Fruit fly (Drosophila melanogaster) whole organism, embryonic: ENCODE measurements around the gene CG4730.
A peak's percentile ranks its signal among the peaks of the same experiment; 100 is the strongest.

Experiments
- Abd-B ChIP-seq: fragments of 200-800 bp; sonication (Bioruptor generic); optimal IDR thresholded peaks from 2 replicates; lab custom pipeline; 2018; ENCODE audit warnings: missing biosample characterization, mild to moderate bottlenecking, missing genetic modification characterization, moderate library complexity
- Blimp-1 ChIP-seq: fragments of 200-800 bp; sonication (Bioruptor generic); optimal IDR thresholded peaks from 3 replicates; lab custom pipeline; 2018; ENCODE audit warnings: missing biosample characterization, missing genetic modification characterization, mild to moderate bottlenecking, moderate library complexity, missing genetic modification reagents
- CG10267 ChIP-seq: fragments of 200-800 bp; sonication (Bioruptor generic); optimal IDR thresholded peaks from 2 replicates; lab custom pipeline; 2018; ENCODE audit warnings: missing biosample characterization, mild to moderate bottlenecking, missing genetic modification characterization, moderate library complexity
- CG10543 ChIP-seq: fragments of 200-800 bp; sonication (Bioruptor generic); optimal IDR thresholded peaks from 3 replicates; lab custom pipeline; 2017; ENCODE audit warnings: missing biosample characterization, mild to moderate bottlenecking, missing genetic modification characterization, moderate library complexity
- CG11085 ChIP-seq: fragments of 200-800 bp; sonication (Bioruptor generic); IDR thresholded peaks from 2 replicates; pipeline ENCODE4 v1.3.6; 2022; ENCODE audit warnings: missing biosample characterization, missing genetic modification characterization
- CG11695 ChIP-seq: fragments of 200-800 bp; sonication (Bioruptor generic); IDR thresholded peaks from 3 replicates; pipeline ENCODE4 v1.3.6; 2022; ENCODE audit warnings: missing biosample characterization, missing genetic modification characterization
- CG12236 ChIP-seq: fragments of 200-800 bp; sonication (Bioruptor generic); optimal IDR thresholded peaks from 2 replicates; lab custom pipeline; 2016; ENCODE audit warnings: missing biosample characterization, missing genetic modification characterization
- CG12744 ChIP-seq: fragments of 200-800 bp; sonication (Bioruptor generic); optimal IDR thresholded peaks from 2 replicates; lab custom pipeline; 2016; ENCODE audit warnings: missing biosample characterization, missing genetic modification characterization
- CG13894 ChIP-seq: fragments of 200-800 bp; sonication (Bioruptor generic); optimal IDR thresholded peaks from 3 replicates; lab custom pipeline; 2018; ENCODE audit warnings: missing biosample characterization, mild to moderate bottlenecking, missing genetic modification characterization, moderate library complexity
- CG14965 ChIP-seq: fragments of 200-800 bp; sonication (Bioruptor generic); optimal IDR thresholded peaks from 2 replicates; lab custom pipeline; 2016; ENCODE audit warnings: missing biosample characterization, missing genetic modification characterization, borderline replicate concordance
- CG15479 ChIP-seq: fragments of 200-800 bp; sonication (Bioruptor generic); optimal IDR thresholded peaks from 3 replicates; lab custom pipeline; 2019; ENCODE audit warnings: missing biosample characterization, mild to moderate bottlenecking, missing genetic modification characterization, moderate library complexity
- CG1603 ChIP-seq: fragments of 200-800 bp; sonication (Bioruptor generic); optimal IDR thresholded peaks from 2 replicates; lab custom pipeline; 2019; ENCODE audit warnings: missing biosample characterization, mild to moderate bottlenecking, missing genetic modification characterization, moderate library complexity
- CG16815 ChIP-seq: fragments of 200-800 bp; sonication (Bioruptor generic); optimal IDR thresholded peaks from 3 replicates; lab custom pipeline; 2017; ENCODE audit warnings: missing biosample characterization, mild to moderate bottlenecking, missing genetic modification characterization
- CG17186 ChIP-seq: fragments of 200-800 bp; sonication (Bioruptor generic); optimal IDR thresholded peaks from 3 replicates; lab custom pipeline; 2017; ENCODE audit warnings: missing biosample characterization, missing genetic modification reagents, missing genetic modification characterization
- CG34422 ChIP-seq: fragments of 200-800 bp; sonication (Bioruptor generic); IDR thresholded peaks from 3 replicates; pipeline ENCODE4 v1.3.6; 2022; ENCODE audit warnings: missing biosample characterization, missing genetic modification characterization
- CG4328 ChIP-seq: fragments of 200-800 bp; sonication (Bioruptor generic); optimal IDR thresholded peaks from 3 replicates; lab custom pipeline; 2017; ENCODE audit warnings: missing biosample characterization, missing genetic modification reagents, missing genetic modification characterization
- CG7745 ChIP-seq: fragments of 200-800 bp; sonication (Bioruptor generic); optimal IDR thresholded peaks from 2 replicates; lab custom pipeline; 2018; ENCODE audit warnings: missing biosample characterization, mild to moderate bottlenecking, missing genetic modification characterization, moderate library complexity
- CG7963 ChIP-seq: fragments of 200-800 bp; sonication (Bioruptor generic); IDR thresholded peaks from 3 replicates; pipeline ENCODE4 v1.3.6; 2022; ENCODE audit warnings: missing biosample characterization, missing genetic modification characterization; ENCODE audit not compliant: partially characterized antibody
- CG8281 ChIP-seq: fragments of 200-800 bp; sonication (Bioruptor generic); optimal IDR thresholded peaks from 2 replicates; lab custom pipeline; 2018; ENCODE audit warnings: missing biosample characterization, mild to moderate bottlenecking, missing genetic modification characterization, moderate library complexity
- Elba2 ChIP-seq: fragments of 200-800 bp; sonication (Bioruptor generic); optimal IDR thresholded peaks from 3 replicates; lab custom pipeline; 2016; ENCODE audit warnings: missing biosample characterization, missing genetic modification characterization
- H15 ChIP-seq: fragments of 200-800 bp; sonication (Bioruptor generic); IDR thresholded peaks from 3 replicates; pipeline ENCODE4 v1.3.6; 2022; ENCODE audit warnings: missing biosample characterization, missing genetic modification characterization
- HLHmδ ChIP-seq: fragments of 200-800 bp; sonication (Bioruptor generic); optimal IDR thresholded peaks from 2 replicates; lab custom pipeline; 2018; ENCODE audit warnings: missing biosample characterization, mild to moderate bottlenecking, missing genetic modification characterization, moderate library complexity
- Hr51 ChIP-seq, 2 experiments: fragments of 200-800 bp; sonication (Bioruptor generic); optimal IDR thresholded peaks; 2 replicates in 1 of 2; 3 replicates in 1 of 2; lab custom pipeline; 2016 to 2018; ENCODE audit warnings: missing biosample characterization in 2 of 2, missing genetic modification characterization in 2 of 2, mild to moderate bottlenecking in 1 of 2, moderate library complexity in 1 of 2
- NC2α ChIP-seq: fragments of 200-800 bp; sonication (Bioruptor generic); optimal IDR thresholded peaks from 2 replicates; lab custom pipeline; 2016; ENCODE audit warnings: missing biosample characterization, missing genetic modification characterization
- Oli ChIP-seq: fragments of 200-800 bp; sonication (Bioruptor generic); optimal IDR thresholded peaks from 2 replicates; lab custom pipeline; 2018; ENCODE audit warnings: missing biosample characterization, mild to moderate bottlenecking, missing genetic modification characterization, moderate library complexity
- Poxn ChIP-seq: fragments of 200-800 bp; sonication (Bioruptor generic); IDR thresholded peaks from 2 replicates; pipeline ENCODE4 v1.3.6; 2022; ENCODE audit warnings: missing biosample characterization, missing genetic modification characterization
- Rfx ChIP-seq: fragments of 200-800 bp; sonication (Bioruptor generic); IDR thresholded peaks from 2 replicates; pipeline ENCODE4 v1.3.6; 2022; ENCODE audit warnings: missing biosample characterization, missing genetic modification characterization
- Spps ChIP-seq: fragments of 200-800 bp; sonication (Bioruptor generic); optimal IDR thresholded peaks from 2 replicates; lab custom pipeline; 2018; ENCODE audit warnings: missing biosample characterization, mild to moderate bottlenecking, missing genetic modification characterization
- Sry-δ ChIP-seq: fragments of 200-800 bp; sonication (Bioruptor generic); optimal IDR thresholded peaks from 2 replicates; lab custom pipeline; 2016; ENCODE audit warnings: missing biosample characterization, missing genetic modification characterization
- Usf ChIP-seq: fragments of 200-800 bp; sonication (Bioruptor generic); optimal IDR thresholded peaks from 2 replicates; lab custom pipeline; 2017; ENCODE audit warnings: missing genotype, missing biosample characterization, missing genetic modification characterization
- Vsx1 ChIP-seq: fragments of 200-800 bp; sonication (Bioruptor generic); optimal IDR thresholded peaks from 2 replicates; lab custom pipeline; 2017; ENCODE audit warnings: missing biosample characterization, mild to moderate bottlenecking, missing genetic modification characterization, missing genetic modification reagents
- aop ChIP-seq: fragments of 200-800 bp; sonication (Bioruptor generic); IDR thresholded peaks from 2 replicates; pipeline ENCODE4 v1.3.6; 2022; ENCODE audit warnings: missing biosample characterization, missing genetic modification characterization
- ap ChIP-seq: fragments of 200-800 bp; sonication (Bioruptor generic); IDR thresholded peaks from 2 replicates; pipeline ENCODE4 v1.3.6; 2022; ENCODE audit warnings: missing biosample characterization, missing genetic modification characterization
- bab2 ChIP-seq: fragments of 200-800 bp; sonication (Bioruptor generic); optimal IDR thresholded peaks from 2 replicates; lab custom pipeline; 2016; ENCODE audit warnings: missing biosample characterization, missing genetic modification characterization
- bowl ChIP-seq: fragments of 200-800 bp; sonication (Bioruptor generic); IDR thresholded peaks from 2 replicates; pipeline ENCODE4 v1.3.6; 2022; ENCODE audit warnings: missing biosample characterization, missing genetic modification characterization
- crol ChIP-seq: fragments of 200-800 bp; sonication (Bioruptor generic); IDR thresholded peaks from 2 replicates; pipeline ENCODE4 v1.3.6; 2022; ENCODE audit warnings: missing biosample characterization, missing genetic modification characterization
- crp ChIP-seq, 2 experiments: fragments of 200-800 bp; sonication (Bioruptor generic); optimal IDR thresholded peaks; 2 replicates in 1 of 2; 3 replicates in 1 of 2; lab custom pipeline; 2017; ENCODE audit warnings: missing biosample characterization in 2 of 2, missing genetic modification characterization in 2 of 2, mild to moderate bottlenecking in 1 of 2, moderate library complexity in 1 of 2
- dm ChIP-seq: fragments of 200-800 bp; sonication (Bioruptor generic); optimal IDR thresholded peaks from 3 replicates; lab custom pipeline; 2016; ENCODE audit warnings: missing biosample characterization, missing genetic modification characterization
- exex ChIP-seq: fragments of 200-800 bp; sonication (Bioruptor generic); optimal IDR thresholded peaks from 4 replicates; lab custom pipeline; 2018; ENCODE audit warnings: missing biosample characterization, mild to moderate bottlenecking, missing genetic modification characterization, moderate library complexity
- ham ChIP-seq: fragments of 200-800 bp; sonication (Bioruptor generic); IDR thresholded peaks from 2 replicates; pipeline ENCODE4 v1.3.6; 2022; ENCODE audit warnings: missing biosample characterization, missing genetic modification characterization
- hb ChIP-seq: fragments of 200-800 bp; sonication (Bioruptor generic); IDR thresholded peaks from 3 replicates; pipeline ENCODE4 v1.3.6; 2022; ENCODE audit warnings: missing biosample characterization, missing genetic modification characterization; ENCODE audit not compliant: partially characterized antibody
- jing ChIP-seq: fragments of 200-800 bp; sonication (Bioruptor generic); optimal IDR thresholded peaks from 2 replicates; lab custom pipeline; 2018; ENCODE audit warnings: missing biosample characterization, mild to moderate bottlenecking, missing genetic modification characterization
- kay ChIP-seq: fragments of 200-800 bp; sonication (Bioruptor generic); optimal IDR thresholded peaks from 2 replicates; lab custom pipeline; 2016; ENCODE audit warnings: missing biosample characterization, missing genetic modification characterization
- otp ChIP-seq: fragments of 200-800 bp; sonication (Bioruptor generic); IDR thresholded peaks from 3 replicates; pipeline ENCODE4, ENCODE4 v1.3.6; 2022; ENCODE audit warnings: missing biosample characterization, missing genetic modification characterization
- schlank ChIP-seq: fragments of 200-800 bp; sonication (Bioruptor generic); optimal IDR thresholded peaks from 2 replicates; lab custom pipeline; 2018; ENCODE audit warnings: missing biosample characterization, mild to moderate bottlenecking, missing genetic modification characterization
- slou ChIP-seq: fragments of 200-800 bp; sonication (Bioruptor generic); optimal IDR thresholded peaks from 3 replicates; lab custom pipeline; 2016; ENCODE audit warnings: missing biosample characterization, missing genetic modification characterization
- so ChIP-seq: fragments of 200-800 bp; sonication (Bioruptor generic); IDR thresholded peaks from 3 replicates; pipeline ENCODE4 v1.3.6; 2022; ENCODE audit warnings: missing biosample characterization, missing genetic modification characterization
- tup ChIP-seq: fragments of 200-800 bp; sonication (Bioruptor generic); optimal IDR thresholded peaks from 2 replicates; lab custom pipeline; 2016; ENCODE audit warnings: missing biosample characterization, mild to moderate bottlenecking, missing genetic modification characterization, moderate library complexity
- wdn ChIP-seq: fragments of 200-800 bp; sonication (Bioruptor generic); IDR thresholded peaks from 2 replicates; pipeline ENCODE4 v1.3.6; 2022; ENCODE audit warnings: missing biosample characterization, missing genetic modification characterization
- zen2 ChIP-seq: fragments of 200-800 bp; sonication (Bioruptor generic); IDR thresholded peaks from 3 replicates; pipeline ENCODE4 v1.3.6; 2022; ENCODE audit warnings: missing biosample characterization, missing genetic modification characterization; ENCODE audit not compliant: partially characterized antibody

Gene CG4730

dm6 chr3R:25640463-25640862 lies 38.0 kb downstream of the CG4730 start (continued):
- TF ChIP-seq dm (no peak), CG34422 (GFP tag; lab: Robert Waterston, UW) (no peak), CG16815 (GFP tag; lab: Kevin White, UChicago) (peak; percentile 45), CG12236 (no peak), H15 (GFP tag; lab: Robert Waterston, UW) (0 out of 3 replicates have a peak, but pooled peaks have one; percentile 35), crol (GFP tag; lab: Robert Waterston, UW) (no peak), bowl (no peak), NC2α (GFP tag; lab: Kevin White, UChicago) (no peak), Abd-B (peak; percentile 42), Poxn (GFP tag; lab: Robert Waterston, UW) (no peak), hb (GFP tag; lab: Robert Waterston, UW) (no peak), CG8281 (no peak), slou (GFP tag; lab: Kevin White, UChicago) (peak; percentile 21), CG7963 (GFP tag; lab: Robert Waterston, UW) (no peak), so (GFP tag; lab: Robert Waterston, UW) (peak; percentile 54; the same call in 1 of the 3 replicates), bab2 (GFP tag; lab: Kevin White, UChicago) (peak; percentile 26), kay (GFP tag; lab: Kevin White, UChicago) (no peak), jing (GFP tag; lab: Kevin White, UChicago) (peak; percentile 4), Oli (peak; percentile 60), CG10543 (no peak), zen2 (GFP tag; lab: Robert Waterston, UW) (no peak), CG10267 (tag; lab: Kevin White, UChicago) (peak; percentile 55), aop (GFP tag; lab: Robert Waterston, UW) (no peak), CG7745 (tag; lab: Kevin White, UChicago) (no peak), ham (GFP tag; lab: Robert Waterston, UW) (no peak), Elba2 (GFP tag; lab: Kevin White, UChicago) (no peak), CG1603 (tag; lab: Kevin White, UChicago) (peak; percentile 76), CG15479 (GFP tag; lab: Kevin White, UChicago) (peak; percentile 11), CG11695 (GFP tag; lab: Robert Waterston, UW) (peak; percentile 60; the same call in 2 of the 3 replicates), ap (0 out of 2 replicates have a peak, but pooled peaks have one; percentile 16), Hr51 (GFP tag; optimal IDR thresholded peaks at IDR 0.05; lab: Kevin White, UChicago) (peak in 1 of 2 experiments; percentile 58), Rfx (peak; percentile 64), crp (GFP tag; optimal IDR thresholded peaks at IDR 0.05; lab: Kevin White, UChicago) (no peak), schlank (tag; lab: Kevin White, UChicago) (no peak), otp (no peak), Sry-δ (GFP tag; lab: Kevin White, UChicago) (no peak), CG17186 (GFP tag; lab: Kevin White, UChicago) (no peak), Usf (peak; percentile 13), Vsx1 (GFP tag; lab: Kevin White, UChicago) (no peak), Blimp-1 (GFP tag; lab: Kevin White, UChicago) (peak; percentile 55), exex (tag; lab: Kevin White, UChicago) (no peak), Spps (tag; lab: Kevin White, UChicago) (peak; percentile 20), HLHmδ (GFP tag; lab: Kevin White, UChicago) (no peak), CG12744 (peak; percentile 6), CG4328 (no peak), CG14965 (no peak), CG11085 (GFP tag; lab: Robert Waterston, UW) (no peak), CG13894 (no peak), tup (GFP tag; lab: Kevin White, UChicago) (no peak), wdn (GFP tag; lab: Robert Waterston, UW) (no peak)
